Fruit fly (Drosophila melanogaster) whole organism, embryonic: ENCODE results near the gene Scgbeta.
A peak's percentile ranks its signal among the peaks of the same experiment; 100 is the strongest.

Experiments used
- Atf-2 ChIP-seq: fragments of 200-800 bp; sonication (Bioruptor generic); optimal IDR thresholded peaks from 2 replicates; lab custom pipeline; 2016; ENCODE audit warnings: missing biosample characterization, missing genetic modification characterization
- C15 ChIP-seq: fragments of 200-800 bp; sonication (Bioruptor generic); IDR thresholded peaks from 3 replicates; pipeline ENCODE4 v1.3.6; 2022; ENCODE audit warnings: missing biosample characterization, missing genetic modification characterization
- CG10209 ChIP-seq: fragments of 200-800 bp; sonication (Bioruptor generic); optimal IDR thresholded peaks from 3 replicates; lab custom pipeline; 2017; ENCODE audit warnings: missing biosample characterization, mild to moderate bottlenecking, missing genetic modification characterization, missing genetic modification reagents
- CG11560 ChIP-seq: fragments of 200-800 bp; sonication (Bioruptor generic); IDR thresholded peaks from 3 replicates; pipeline ENCODE4 v1.3.6; 2022; ENCODE audit warnings: missing biosample characterization, missing genetic modification characterization
- CG11695 ChIP-seq: fragments of 200-800 bp; sonication (Bioruptor generic); IDR thresholded peaks from 3 replicates; pipeline ENCODE4 v1.3.6; 2022; ENCODE audit warnings: missing biosample characterization, missing genetic modification characterization
- CG13775 ChIP-seq: fragments of 200-800 bp; sonication (Bioruptor generic); optimal IDR thresholded peaks from 3 replicates; lab custom pipeline; 2017; ENCODE audit warnings: missing biosample characterization, mild to moderate bottlenecking, missing genetic modification characterization
- CG14050 ChIP-seq: fragments of 200-800 bp; sonication (Bioruptor generic); IDR thresholded peaks from 3 replicates; pipeline ENCODE4 v1.3.6; 2022; ENCODE audit warnings: missing biosample characterization, missing genetic modification characterization
- CG14667 ChIP-seq: fragments of 200-800 bp; sonication (Bioruptor generic); IDR thresholded peaks from 2 replicates; pipeline ENCODE4 v1.3.6; 2022; ENCODE audit warnings: missing biosample characterization, missing genetic modification characterization
- CG14965 ChIP-seq: fragments of 200-800 bp; sonication (Bioruptor generic); optimal IDR thresholded peaks from 2 replicates; lab custom pipeline; 2016; ENCODE audit warnings: missing biosample characterization, missing genetic modification characterization, borderline replicate concordance
- CG15696 ChIP-seq: fragments of 200-800 bp; sonication (Bioruptor generic); optimal IDR thresholded peaks from 2 replicates; lab custom pipeline; 2019; ENCODE audit warnings: missing biosample characterization, mild to moderate bottlenecking, missing genetic modification characterization, moderate library complexity
- CG1603 ChIP-seq: fragments of 200-800 bp; sonication (Bioruptor generic); optimal IDR thresholded peaks from 2 replicates; lab custom pipeline; 2019; ENCODE audit warnings: missing biosample characterization, mild to moderate bottlenecking, missing genetic modification characterization, moderate library complexity
- CG17385 ChIP-seq: fragments of 200-800 bp; sonication (Bioruptor generic); optimal IDR thresholded peaks from 3 replicates; lab custom pipeline; 2018; ENCODE audit warnings: missing biosample characterization, mild to moderate bottlenecking, missing genetic modification characterization
- CG1792 ChIP-seq: fragments of 200-800 bp; sonication (Bioruptor generic); optimal IDR thresholded peaks from 2 replicates; lab custom pipeline; 2016; ENCODE audit warnings: missing biosample characterization, missing genetic modification characterization
- CG3847 ChIP-seq: fragments of 200-800 bp; sonication (Bioruptor generic); IDR thresholded peaks from 2 replicates; pipeline ENCODE4 v1.3.6; 2022; ENCODE audit warnings: missing biosample characterization, missing genetic modification characterization
- CG7786 ChIP-seq: fragments of 200-800 bp; sonication (Bioruptor generic); optimal IDR thresholded peaks from 2 replicates; lab custom pipeline; 2016; ENCODE audit warnings: missing biosample characterization, missing genetic modification characterization
- CG8765 ChIP-seq: fragments of 200-800 bp; sonication (Bioruptor generic); IDR thresholded peaks from 2 replicates; pipeline ENCODE4 v1.3.6; 2022; ENCODE audit warnings: missing biosample characterization, missing genetic modification characterization
- Camta ChIP-seq: fragments of 200-800 bp; sonication (Bioruptor generic); optimal IDR thresholded peaks from 2 replicates; lab custom pipeline; 2016; ENCODE audit warnings: missing biosample characterization, missing genetic modification characterization
- D19A ChIP-seq: fragments of 200-800 bp; optimal IDR thresholded peaks from 3 replicates; lab custom pipeline; 2019; ENCODE audit warnings: missing biosample characterization, mild to moderate bottlenecking, missing genetic modification characterization, moderate library complexity
- Deaf1 ChIP-seq: fragments of 200-800 bp; optimal IDR thresholded peaks from 3 replicates; lab custom pipeline; 2019; ENCODE audit warnings: missing biosample characterization, mild to moderate bottlenecking, missing genetic modification characterization, moderate library complexity
- Dref ChIP-seq: fragments of 200-800 bp; sonication (Bioruptor generic); IDR thresholded peaks from 2 replicates; pipeline ENCODE4 v1.3.6; 2022; ENCODE audit warnings: missing biosample characterization, missing genetic modification characterization
- GATAe ChIP-seq: fragments of 200-800 bp; sonication (Bioruptor generic); conservative IDR thresholded peaks from 2 replicates; pipeline ENCODE4 v1.3.6; 2022; ENCODE audit warnings: missing biosample characterization, missing genetic modification characterization
- Gsc ChIP-seq: fragments of 200-800 bp; sonication (Bioruptor generic); IDR thresholded peaks from 2 replicates; pipeline ENCODE4 v1.3.6; 2022; ENCODE audit warnings: missing biosample characterization, missing genetic modification characterization
- HLH4C ChIP-seq: fragments of 200-800 bp; sonication (Bioruptor generic); IDR thresholded peaks from 3 replicates; pipeline ENCODE4 v1.3.6; 2022; ENCODE audit warnings: missing biosample characterization, missing genetic modification characterization; ENCODE audit not compliant: partially characterized antibody
- HLH54F ChIP-seq: fragments of 200-800 bp; sonication (Bioruptor generic); optimal IDR thresholded peaks from 3 replicates; lab custom pipeline; 2016; ENCODE audit warnings: missing biosample characterization, missing genetic modification characterization
- Hand ChIP-seq: fragments of 200-800 bp; sonication (Bioruptor generic); optimal IDR thresholded peaks from 2 replicates; lab custom pipeline; 2017; ENCODE audit warnings: mild to moderate bottlenecking, missing biosample characterization, missing genetic modification reagents, missing genetic modification characterization
- Hey ChIP-seq: fragments of 200-800 bp; sonication (Bioruptor generic); optimal IDR thresholded peaks from 3 replicates; lab custom pipeline; 2018; ENCODE audit warnings: missing biosample characterization, mild to moderate bottlenecking, missing genetic modification characterization
- Hmx ChIP-seq: fragments of 200-800 bp; sonication (Bioruptor generic); optimal IDR thresholded peaks from 2 replicates; lab custom pipeline; 2016; ENCODE audit warnings: missing biosample characterization, missing genetic modification characterization
- Hr78 ChIP-seq, 2 experiments: fragments of 200-800 bp in 1 of 2; fragments of >200 bp in 1 of 2; sonication (Bioruptor generic) in 1 of 2; optimal IDR thresholded peaks; 2 replicates each; lab custom pipeline; 2017 to 2019; ENCODE audit warnings: missing biosample characterization in 2 of 2, missing genetic modification characterization in 2 of 2, mild to moderate bottlenecking in 1 of 2, moderate library complexity in 1 of 2
- NK7.1 ChIP-seq: fragments of 200-800 bp; sonication (Bioruptor generic); optimal IDR thresholded peaks from 3 replicates; lab custom pipeline; 2016; ENCODE audit warnings: missing biosample characterization, missing genetic modification characterization
- NfI ChIP-seq: fragments of 200-800 bp; sonication (Bioruptor generic); optimal IDR thresholded peaks from 3 replicates; lab custom pipeline; 2018; ENCODE audit warnings: missing biosample characterization, mild to moderate bottlenecking, missing genetic modification characterization, moderate library complexity
- Rx ChIP-seq: fragments of 200-800 bp; sonication (Bioruptor generic); IDR thresholded peaks from 2 replicates; pipeline ENCODE4 v1.3.6; 2022; ENCODE audit warnings: missing biosample characterization, missing genetic modification characterization
- Sox102F ChIP-seq: fragments of 200-800 bp; sonication (Bioruptor generic); optimal IDR thresholded peaks from 2 replicates; lab custom pipeline; 2018; ENCODE audit warnings: missing biosample characterization, mild to moderate bottlenecking, missing genetic modification characterization, moderate library complexity
- abd-A ChIP-seq: fragments of 200-800 bp; sonication (Bioruptor generic); optimal IDR thresholded peaks from 3 replicates; lab custom pipeline; 2019; ENCODE audit warnings: missing biosample characterization, mild to moderate bottlenecking, missing genetic modification characterization, moderate library complexity
- bigmax ChIP-seq: fragments of 200-800 bp; sonication (Bioruptor generic); optimal IDR thresholded peaks from 2 replicates; lab custom pipeline; 2018; ENCODE audit warnings: missing biosample characterization, mild to moderate bottlenecking, missing genetic modification characterization
- chif ChIP-seq, 2 experiments: fragments of 200-800 bp; sonication (Bioruptor generic); optimal IDR thresholded peaks; 3 replicates each; lab custom pipeline; 2016; ENCODE audit warnings: missing biosample characterization in 2 of 2, missing genetic modification characterization in 2 of 2
- corto ChIP-seq: fragments of 200-800 bp; sonication (Bioruptor generic); optimal IDR thresholded peaks from 2 replicates; lab custom pipeline; 2016; ENCODE audit warnings: missing biosample characterization, mild to moderate bottlenecking, missing genetic modification characterization, moderate library complexity
- disco-r ChIP-seq: fragments of 200-800 bp; sonication (Bioruptor generic); optimal IDR thresholded peaks from 2 replicates; lab custom pipeline; 2016; ENCODE audit warnings: missing biosample characterization, missing genetic modification characterization
- dmrt99B ChIP-seq: fragments of 200-800 bp; sonication (Bioruptor generic); optimal IDR thresholded peaks from 2 replicates; lab custom pipeline; 2018; ENCODE audit warnings: missing biosample characterization, mild to moderate bottlenecking, missing genetic modification characterization, moderate library complexity
- eyg ChIP-seq: fragments of 200-800 bp; sonication (Bioruptor generic); optimal IDR thresholded peaks from 3 replicates; lab custom pipeline; 2016; ENCODE audit warnings: missing biosample characterization, missing genetic modification characterization
- fru ChIP-seq: fragments of >200 bp; optimal IDR thresholded peaks from 2 replicates; lab custom pipeline; 2017
- ftz-f1 ChIP-seq: fragments of 200-800 bp; sonication (Bioruptor generic); optimal IDR thresholded peaks from 2 replicates; lab custom pipeline; 2016; ENCODE audit warnings: missing biosample characterization, missing genetic modification characterization
- her ChIP-seq: fragments of 200-800 bp; sonication (Bioruptor generic); optimal IDR thresholded peaks from 2 replicates; lab custom pipeline; 2016; ENCODE audit warnings: missing biosample characterization, missing genetic modification characterization
- inv ChIP-seq: fragments of 200-800 bp; sonication (Bioruptor generic); IDR thresholded peaks from 2 replicates; pipeline ENCODE4 v1.3.6; 2022; ENCODE audit warnings: missing biosample characterization, missing genetic modification characterization; ENCODE audit not compliant: partially characterized antibody
- kni ChIP-seq: fragments of 200-800 bp; sonication (Bioruptor generic); optimal IDR thresholded peaks from 3 replicates; lab custom pipeline; 2017; ENCODE audit warnings: mild to moderate bottlenecking, missing biosample characterization, missing genetic modification reagents, missing genetic modification characterization
- pzg ChIP-seq: fragments of 200-800 bp; sonication (Bioruptor generic); optimal IDR thresholded peaks from 3 replicates; lab custom pipeline; 2018; ENCODE audit warnings: missing biosample characterization, mild to moderate bottlenecking, missing genetic modification characterization, moderate library complexity
- salm ChIP-seq: fragments of 200-800 bp; sonication (Bioruptor generic); optimal IDR thresholded peaks from 2 replicates; lab custom pipeline; 2018; ENCODE audit warnings: missing biosample characterization, mild to moderate bottlenecking, missing genetic modification characterization
- sisA ChIP-seq: fragments of 200-800 bp; sonication (Bioruptor generic); IDR thresholded peaks from 2 replicates; pipeline ENCODE4 v1.3.6; 2022; ENCODE audit warnings: missing biosample characterization, missing genetic modification characterization
- vvl ChIP-seq: fragments of 200-800 bp; sonication (Bioruptor generic); IDR thresholded peaks from 2 replicates; pipeline ENCODE4 v1.3.6; 2022; ENCODE audit warnings: missing biosample characterization, missing genetic modification characterization
- wdn ChIP-seq: fragments of 200-800 bp; sonication (Bioruptor generic); IDR thresholded peaks from 2 replicates; pipeline ENCODE4 v1.3.6; 2022; ENCODE audit warnings: missing biosample characterization, missing genetic modification characterization
- zen2 ChIP-seq: fragments of 200-800 bp; sonication (Bioruptor generic); IDR thresholded peaks from 3 replicates; pipeline ENCODE4 v1.3.6; 2022; ENCODE audit warnings: missing biosample characterization, missing genetic modification characterization; ENCODE audit not compliant: partially characterized antibody
- zfh2 ChIP-seq: fragments of 200-800 bp; sonication (Bioruptor generic); optimal IDR thresholded peaks from 2 replicates; lab custom pipeline; 2016; ENCODE audit warnings: missing biosample characterization, missing genetic modification characterization

Gene Scgbeta

dm6 chr3R:12448889-12449314 lies 26.7 kb upstream of the Scgbeta start, which contains the start of gene CG18549 (continued):
- TF ChIP-seq Dref (GFP tag; lab: Robert Waterston, UW) (peak; percentile 82), GATAe (peak; percentile 99), CG1792 (peak; percentile 99), CG14050 (GFP tag; lab: Robert Waterston, UW) (peak; percentile 100), fru (lab: Kevin White, UChicago) (no peak), CG3847 (peak; percentile 100), zen2 (GFP tag; lab: Robert Waterston, UW) (peak; percentile 84), CG1603 (tag; lab: Kevin White, UChicago) (peak; percentile 97), C15 (GFP tag; lab: Robert Waterston, UW) (peak; percentile 99), CG15696 (peak; percentile 99), Atf-2 (GFP tag; lab: Kevin White, UChicago) (peak; percentile 99), Camta (GFP tag; lab: Kevin White, UChicago) (peak; percentile 100), vvl (peak; percentile 100), Hey (tag; lab: Kevin White, UChicago) (peak; percentile 97), CG11695 (GFP tag; lab: Robert Waterston, UW) (peak; percentile 100), CG17385 (peak; percentile 100), HLH4C (GFP tag; lab: Robert Waterston, UW) (peak; percentile 73), salm (tag; lab: Kevin White, UChicago) (peak; percentile 100), CG7786 (GFP tag; lab: Kevin White, UChicago) (peak; percentile 98), HLH54F (GFP tag; lab: Kevin White, UChicago) (peak; percentile 99), ftz-f1 (peak; percentile 94), dmrt99B (tag; lab: Kevin White, UChicago) (peak; percentile 100), inv (peak; percentile 68), D19A (tag; lab: Kevin White, UChicago) (peak; percentile 100), CG13775 (peak; percentile 99), Rx (peak; percentile 99), bigmax (GFP tag; lab: Kevin White, UChicago) (peak; percentile 88), Deaf1 (tag; lab: Kevin White, UChicago) (peak; percentile 93), zfh2 (GFP tag; lab: Kevin White, UChicago) (peak; percentile 98), her (peak; percentile 97), CG11560 (tag; lab: Robert Waterston, UW) (peak; percentile 97), disco-r (GFP tag; lab: Kevin White, UChicago) (peak; percentile 99), chif (GFP tag; optimal IDR thresholded peaks at IDR 0.05; lab: Kevin White, UChicago) (peak; percentile 99 to 100), CG8765 (GFP tag; lab: Robert Waterston, UW) (peak; percentile 98), CG14667 (GFP tag; lab: Robert Waterston, UW) (peak; percentile 99), kni (GFP tag; lab: Kevin White, UChicago) (peak; percentile 99), NK7.1 (GFP tag; lab: Kevin White, UChicago) (peak; percentile 99), sisA (GFP tag; lab: Robert Waterston, UW) (peak; percentile 100), pzg (GFP tag; lab: Kevin White, UChicago) (peak; percentile 52), NfI (GFP tag; lab: Kevin White, UChicago) (peak; percentile 100), Hmx (GFP tag; lab: Kevin White, UChicago) (peak; percentile 98), wdn (GFP tag; lab: Robert Waterston, UW) (peak; percentile 99), Gsc (GFP tag; lab: Robert Waterston, UW) (peak; percentile 99), Sox102F (peak; percentile 100), Hand (peak; percentile 99), abd-A (tag; lab: Kevin White, UChicago) (peak; percentile 99), corto (GFP tag; lab: Kevin White, UChicago) (peak; percentile 100), CG14965 (GFP tag; lab: Kevin White, UChicago) (peak; percentile 92), eyg (GFP tag; lab: Kevin White, UChicago) (peak; percentile 99), CG10209 (GFP tag; lab: Kevin White, UChicago) (peak; percentile 100), Hr78 (GFP tag; optimal IDR thresholded peaks at IDR 0.05; lab: Kevin White, UChicago) (peak in 1 of 2 experiments; percentile 99)
